Fruit fly (Drosophila melanogaster): ENCODE measurements around the gene fig.
A peak's percentile ranks its signal among the peaks of the same experiment; 100 is the strongest.

Gene fig

DNA sequence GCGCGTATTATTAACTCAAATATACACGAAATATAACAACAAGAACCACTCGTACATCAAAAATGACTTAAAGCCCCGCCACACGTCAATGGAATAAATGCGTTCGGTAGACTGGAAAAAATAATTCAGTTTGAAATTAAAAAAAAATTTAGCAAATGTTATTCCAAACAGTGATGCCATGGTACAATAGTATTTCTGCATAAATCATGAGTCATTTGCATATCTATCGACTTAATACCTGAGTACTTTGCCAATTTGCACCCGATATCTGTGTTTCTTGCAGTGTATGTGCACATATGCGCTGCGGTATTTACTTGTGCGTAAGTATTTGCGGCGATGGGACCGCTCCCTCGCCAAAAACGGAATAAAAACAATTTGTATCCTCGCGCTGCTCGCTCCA, 17.1 kb downstream of the fig start (continued):
- peak; percentile 96 for TF ChIP-seq CG6854 (GFP tag; optimal IDR thresholded peaks at IDR 0.05)
- TF ChIP-seq CG6276 (GFP tag; optimal IDR thresholded peaks at IDR 0.05): peak; percentile 48
- peak; percentile 79 for TF ChIP-seq Hr4 (GFP tag; optimal IDR thresholded peaks at IDR 0.05)
- peak; percentile 94 for TF ChIP-seq pdm3 (GFP tag; optimal IDR thresholded peaks at IDR 0.05)
- peak; percentile 70 for TF ChIP-seq CG32006 (GFP tag; optimal IDR thresholded peaks at IDR 0.05)
- TF ChIP-seq Hr39 (GFP tag; optimal IDR thresholded peaks at IDR 0.05): peak; percentile 99
- peak; percentile 72 for TF ChIP-seq CG1621 (tag; optimal IDR thresholded peaks at IDR 0.05)
- peak; percentile 96 for TF ChIP-seq Eip93F (GFP tag; optimal IDR thresholded peaks at IDR 0.05)
- peak; percentile 99 for TF ChIP-seq topi (GFP tag; optimal IDR thresholded peaks at IDR 0.05)
- TF ChIP-seq Sox15 (GFP tag; optimal IDR thresholded peaks at IDR 0.05): peak; percentile 96
- peak; percentile 98 for TF ChIP-seq lz (GFP tag; optimal IDR thresholded peaks at IDR 0.05)
- peak; percentile 73 for TF ChIP-seq spab (GFP tag; optimal IDR thresholded peaks at IDR 0.05)
- no peak for TF ChIP-seq Hr38 (GFP tag; optimal IDR thresholded peaks at IDR 0.05)
- peak; percentile 93 for TF ChIP-seq Eip75B (GFP tag; optimal IDR thresholded peaks at IDR 0.05)
- peak; percentile 22 for TF ChIP-seq CG4318 (GFP tag; optimal IDR thresholded peaks at IDR 0.05)
- peak; percentile 83 for TF ChIP-seq fd85E (GFP tag; optimal IDR thresholded peaks at IDR 0.05)
- TF ChIP-seq Met (GFP tag; optimal IDR thresholded peaks at IDR 0.05): peak; percentile 97
- TF ChIP-seq CG31627 (GFP tag; optimal IDR thresholded peaks at IDR 0.05): peak; percentile 99
- peak; percentile 93 for TF ChIP-seq CG7368 (GFP tag; optimal IDR thresholded peaks at IDR 0.05)
- peak; percentile 98 for TF ChIP-seq Ets21C (GFP tag; optimal IDR thresholded peaks at IDR 0.05)
- peak; percentile 94 for TF ChIP-seq OdsH (GFP tag; optimal IDR thresholded peaks at IDR 0.05)
- peak; percentile 96 for TF ChIP-seq vri (GFP tag; optimal IDR thresholded peaks at IDR 0.05)
- peak; percentile 77 for TF ChIP-seq CG15336 (GFP tag; IDR thresholded peaks at IDR 0.05)
- peak; percentile 65; the same call in 1 of the 2 replicates for TF ChIP-seq CG11294 (GFP tag; IDR thresholded peaks at IDR 0.05)
- TF ChIP-seq Sox102F (GFP tag; optimal IDR thresholded peaks at IDR 0.05): peak; percentile 99
- TF ChIP-seq Eip78C (GFP tag): peak; percentile 98
- peak; percentile 97 for TF ChIP-seq CG11902 (GFP tag; optimal IDR thresholded peaks at IDR 0.05)
- TF ChIP-seq CG10631 (GFP tag; optimal IDR thresholded peaks at IDR 0.05): peak; percentile 89
- peak; percentile 95 for TF ChIP-seq CG8319 (GFP tag; optimal IDR thresholded peaks at IDR 0.05)
- peak; percentile 98 for TF ChIP-seq svp (GFP tag)
- TF ChIP-seq CG11762 (GFP tag; optimal IDR thresholded peaks at IDR 0.05; ENCODE audit: insufficient read depth): peak; percentile 90
- peak; percentile 83 for TF ChIP-seq eg (GFP tag; IDR thresholded peaks at IDR 0.05)
- TF ChIP-seq fd59A (GFP tag; optimal IDR thresholded peaks at IDR 0.05): peak; percentile 60
- peak; percentile 67 for TF ChIP-seq Lpt (GFP tag; optimal IDR thresholded peaks at IDR 0.05)
- TF ChIP-seq fkh (GFP tag; optimal IDR thresholded peaks at IDR 0.05): no peak

DNA sequence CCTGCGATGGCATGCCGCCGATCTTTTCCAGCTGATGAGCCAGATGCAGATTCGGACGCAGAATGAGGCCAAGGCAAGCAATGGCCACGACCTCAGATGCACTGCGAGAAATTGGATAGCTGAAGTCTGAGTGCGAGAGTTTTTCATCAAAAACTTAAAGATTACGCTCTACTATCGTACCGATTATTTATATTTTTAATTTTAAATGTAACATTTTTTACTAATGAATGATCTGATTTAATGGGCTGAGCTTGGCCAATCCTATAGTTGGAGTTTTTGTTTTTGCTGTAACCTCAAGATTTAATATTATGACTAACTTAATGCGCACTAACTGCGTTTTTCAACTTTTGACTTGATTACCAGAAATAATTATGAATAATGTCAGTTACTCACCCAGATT, 18.0 kb downstream of the fig start:
- TF ChIP-seq Ets21C (GFP tag; optimal IDR thresholded peaks at IDR 0.05) (peak; percentile 51), Lpt (GFP tag; optimal IDR thresholded peaks at IDR 0.05) (peak; percentile 17), CG9139 (GFP tag; optimal IDR thresholded peaks at IDR 0.05) (no peak), svp (GFP tag) (peak; percentile 89), salr (GFP tag; optimal IDR thresholded peaks at IDR 0.05) (peak in 1 of 2 experiments; percentile 36), CG6163 (GFP tag; IDR thresholded peaks at IDR 0.05) (peak; percentile 62), CG4318 (GFP tag; optimal IDR thresholded peaks at IDR 0.05) (peak; percentile 21), Sox15 (GFP tag; optimal IDR thresholded peaks at IDR 0.05) (peak; percentile 49), dsx (GFP tag; optimal IDR thresholded peaks at IDR 0.05; ENCODE audit: poor library complexity, severe bottlenecking) (no peak), CG31627 (GFP tag; optimal IDR thresholded peaks at IDR 0.05) (peak; percentile 56), fd85E (GFP tag; optimal IDR thresholded peaks at IDR 0.05) (no peak), CG3919 (GFP tag; optimal IDR thresholded peaks at IDR 0.05) (peak; percentile 65), Smox (GFP tag; optimal IDR thresholded peaks at IDR 0.05) (peak; percentile 73), CG11762 (GFP tag; optimal IDR thresholded peaks at IDR 0.05; ENCODE audit: insufficient read depth) (peak; percentile 19), Hr38 (GFP tag; optimal IDR thresholded peaks at IDR 0.05) (no peak), net (GFP tag; optimal IDR thresholded peaks at IDR 0.05) (peak; percentile 44), ss (GFP tag; optimal IDR thresholded peaks at IDR 0.05) (peak in 1 of 2 experiments; percentile 43), CG15336 (GFP tag; IDR thresholded peaks at IDR 0.05) (no peak), Blimp-1 (GFP tag; optimal IDR thresholded peaks at IDR 0.05) (peak; percentile 7), CG3032 (tag; optimal IDR thresholded peaks at IDR 0.05) (peak; percentile 26), OdsH (GFP tag; optimal IDR thresholded peaks at IDR 0.05) (peak; percentile 57), CG8632 (GFP tag; optimal IDR thresholded peaks at IDR 0.05) (peak; percentile 46), Ets96B (tag; optimal IDR thresholded peaks at IDR 0.05) (peak; percentile 39), CG16779 (tag; optimal IDR thresholded peaks at IDR 0.05) (no peak), CG10631 (GFP tag; optimal IDR thresholded peaks at IDR 0.05) (peak; percentile 8), CG7368 (GFP tag; optimal IDR thresholded peaks at IDR 0.05) (no peak), Eip93F (GFP tag; optimal IDR thresholded peaks at IDR 0.05) (no peak), Eip75B (GFP tag; optimal IDR thresholded peaks at IDR 0.05) (peak; percentile 71), Hr39 (GFP tag; optimal IDR thresholded peaks at IDR 0.05) (peak; percentile 53), cyc (GFP tag; optimal IDR thresholded peaks at IDR 0.05) (peak; percentile 62)

All from whole organism, prepupa.